Fruit fly (Drosophila melanogaster) whole organism, embryonic: ENCODE measurements around the gene Mtpalpha.
A peak's percentile ranks its signal among the peaks of the same experiment; 100 is the strongest.

ENCODE experiments used
- Asciz ChIP-seq: fragments of 200-800 bp; sonication (Bioruptor generic); optimal IDR thresholded peaks from 2 replicates; lab custom pipeline; 2017; ENCODE audit warnings: missing biosample characterization, mild to moderate bottlenecking, missing genetic modification characterization, missing genetic modification reagents
- Bteb2 ChIP-seq: fragments of 200-800 bp; sonication (Bioruptor generic); optimal IDR thresholded peaks from 2 replicates; lab custom pipeline; 2016; ENCODE audit warnings: missing biosample characterization, missing genetic modification characterization
- CG10431 ChIP-seq: fragments of 200-800 bp; sonication (Bioruptor generic); optimal IDR thresholded peaks from 3 replicates; lab custom pipeline; 2018; ENCODE audit warnings: missing biosample characterization, mild to moderate bottlenecking, missing genetic modification characterization
- CG11398 ChIP-seq: fragments of 200-800 bp; sonication (Bioruptor generic); optimal IDR thresholded peaks from 2 replicates; lab custom pipeline; 2016; ENCODE audit warnings: missing biosample characterization, missing genetic modification characterization
- CG11695 ChIP-seq: fragments of 200-800 bp; sonication (Bioruptor generic); IDR thresholded peaks from 3 replicates; pipeline ENCODE4 v1.3.6; 2022; ENCODE audit warnings: missing biosample characterization, missing genetic modification characterization
- CG14050 ChIP-seq: fragments of 200-800 bp; sonication (Bioruptor generic); IDR thresholded peaks from 3 replicates; pipeline ENCODE4 v1.3.6; 2022; ENCODE audit warnings: missing biosample characterization, missing genetic modification characterization
- CG17829 ChIP-seq: fragments of 200-800 bp; optimal IDR thresholded peaks from 2 replicates; lab custom pipeline; 2019; ENCODE audit warnings: missing biosample characterization, mild to moderate bottlenecking, missing genetic modification characterization, moderate library complexity
- CG17912 ChIP-seq: fragments of 200-800 bp; sonication (Bioruptor generic); optimal IDR thresholded peaks from 2 replicates; lab custom pipeline; 2018; ENCODE audit warnings: missing biosample characterization, mild to moderate bottlenecking, missing genetic modification characterization
- CG18011 ChIP-seq: fragments of 200-800 bp; sonication (Bioruptor generic); optimal IDR thresholded peaks from 2 replicates; lab custom pipeline; 2017; ENCODE audit warnings: missing biosample characterization, missing genetic modification characterization, mild to moderate bottlenecking, moderate library complexity, missing genotype
- CG18619 ChIP-seq: fragments of 200-800 bp; sonication (Bioruptor generic); optimal IDR thresholded peaks from 3 replicates; lab custom pipeline; 2017; ENCODE audit warnings: missing biosample characterization, mild to moderate bottlenecking, missing genetic modification characterization
- CG2199 ChIP-seq: fragments of 200-800 bp; sonication (Bioruptor generic); IDR thresholded peaks from 3 replicates; pipeline ENCODE4 v1.3.6; 2022; ENCODE audit warnings: missing biosample characterization, missing genetic modification characterization
- CG30431 ChIP-seq: fragments of 200-800 bp; sonication (Bioruptor generic); optimal IDR thresholded peaks from 2 replicates; lab custom pipeline; 2017; ENCODE audit warnings: missing biosample characterization, missing genetic modification characterization
- CG3407 ChIP-seq: fragments of 200-800 bp; sonication (Bioruptor generic); optimal IDR thresholded peaks from 2 replicates; lab custom pipeline; 2018; ENCODE audit warnings: missing biosample characterization, mild to moderate bottlenecking, missing genetic modification characterization
- CG4820 ChIP-seq: fragments of 200-800 bp; sonication (Bioruptor generic); optimal IDR thresholded peaks from 3 replicates; lab custom pipeline; 2016; ENCODE audit warnings: missing biosample characterization, missing genetic modification characterization
- CG6813 ChIP-seq: fragments of 200-800 bp; sonication (Bioruptor generic); optimal IDR thresholded peaks from 2 replicates; lab custom pipeline; 2017; ENCODE audit warnings: missing biosample characterization, missing genetic modification characterization, mild to moderate bottlenecking, moderate library complexity, missing genetic modification reagents
- CG7357 ChIP-seq: fragments of 200-800 bp; sonication (Bioruptor generic); IDR thresholded peaks from 3 replicates; pipeline ENCODE4 v1.3.6; 2022; ENCODE audit warnings: missing biosample characterization, missing genetic modification characterization
- CG8478 ChIP-seq: fragments of >200 bp; optimal IDR thresholded peaks from 2 replicates; lab custom pipeline; 2018
- CG8924 ChIP-seq: fragments of 200-800 bp; optimal IDR thresholded peaks from 3 replicates; lab custom pipeline; 2019; ENCODE audit warnings: missing biosample characterization, mild to moderate bottlenecking, missing genetic modification characterization, moderate library complexity
- Doc2 ChIP-seq: fragments of 200-800 bp; sonication (Bioruptor generic); IDR thresholded peaks from 2 replicates; pipeline ENCODE4 v1.3.6; 2022; ENCODE audit warnings: missing biosample characterization, missing genetic modification characterization
- Ets65A ChIP-seq: fragments of 200-800 bp; sonication (Bioruptor generic); peaks from one replicate; lab custom pipeline; 2016; ENCODE audit warnings: missing biosample characterization, missing genetic modification characterization
- GATAe ChIP-seq: fragments of 200-800 bp; sonication (Bioruptor generic); conservative IDR thresholded peaks from 2 replicates; pipeline ENCODE4 v1.3.6; 2022; ENCODE audit warnings: missing biosample characterization, missing genetic modification characterization
- Hr3 ChIP-seq: fragments of 200-800 bp; sonication (Bioruptor generic); optimal IDR thresholded peaks from 3 replicates; lab custom pipeline; 2016; ENCODE audit warnings: missing biosample characterization, missing genetic modification characterization
- Hr39 ChIP-seq: fragments of >200 bp; optimal IDR thresholded peaks from 2 replicates; lab custom pipeline; 2017
- Hr51 ChIP-seq, 2 experiments: fragments of 200-800 bp; sonication (Bioruptor generic); optimal IDR thresholded peaks; 2 replicates in 1 of 2; 3 replicates in 1 of 2; lab custom pipeline; 2016 to 2018; ENCODE audit warnings: missing biosample characterization in 2 of 2, missing genetic modification characterization in 2 of 2, mild to moderate bottlenecking in 1 of 2, moderate library complexity in 1 of 2
- Max ChIP-seq: fragments of 200-800 bp; sonication (Bioruptor generic); optimal IDR thresholded peaks from 2 replicates; lab custom pipeline; 2016; ENCODE audit warnings: missing biosample characterization, mild to moderate bottlenecking, missing genetic modification characterization
- Opbp ChIP-seq: fragments of 200-800 bp; sonication (Bioruptor generic); IDR thresholded peaks from 3 replicates; pipeline ENCODE4 v1.3.6; 2022; ENCODE audit warnings: missing biosample characterization, missing genetic modification characterization; ENCODE audit not compliant: partially characterized antibody
- Rfx ChIP-seq: fragments of 200-800 bp; sonication (Bioruptor generic); IDR thresholded peaks from 2 replicates; pipeline ENCODE4 v1.3.6; 2022; ENCODE audit warnings: missing biosample characterization, missing genetic modification characterization
- Six4 ChIP-seq: fragments of 200-800 bp; sonication (Bioruptor generic); optimal IDR thresholded peaks from 2 replicates; lab custom pipeline; 2016; ENCODE audit warnings: missing biosample characterization, missing genetic modification characterization
- Vsx1 ChIP-seq: fragments of 200-800 bp; sonication (Bioruptor generic); optimal IDR thresholded peaks from 2 replicates; lab custom pipeline; 2017; ENCODE audit warnings: missing biosample characterization, mild to moderate bottlenecking, missing genetic modification characterization, missing genetic modification reagents
- bbx ChIP-seq: fragments of 200-800 bp; sonication (Bioruptor generic); IDR thresholded peaks from 2 replicates; pipeline ENCODE4 v1.3.6; 2022; ENCODE audit warnings: missing biosample characterization, missing genetic modification characterization; ENCODE audit not compliant: partially characterized antibody
- bcd ChIP-seq: fragments of 200-800 bp; sonication (Bioruptor generic); optimal IDR thresholded peaks from 2 replicates; lab custom pipeline; 2017; ENCODE audit warnings: missing biosample characterization, mild to moderate bottlenecking, missing genetic modification characterization
- cato ChIP-seq: fragments of 200-800 bp; sonication (Bioruptor generic); optimal IDR thresholded peaks from 2 replicates; lab custom pipeline; 2016; ENCODE audit warnings: missing biosample characterization, missing genetic modification characterization, borderline replicate concordance
- crc ChIP-seq: fragments of 200-800 bp; sonication (Bioruptor generic); optimal IDR thresholded peaks from 2 replicates; lab custom pipeline; 2016; ENCODE audit warnings: missing biosample characterization, missing genetic modification characterization
- emc ChIP-seq: fragments of 200-800 bp; sonication (Bioruptor generic); optimal IDR thresholded peaks from 2 replicates; lab custom pipeline; 2016; ENCODE audit warnings: missing biosample characterization, missing genetic modification characterization
- gem ChIP-seq: fragments of 200-800 bp; sonication (Bioruptor generic); optimal IDR thresholded peaks from 2 replicates; lab custom pipeline; 2019; ENCODE audit warnings: missing biosample characterization, mild to moderate bottlenecking, missing genetic modification characterization, moderate library complexity
- h ChIP-seq: fragments of >200 bp; optimal IDR thresholded peaks from 2 replicates; lab custom pipeline; 2017
- inv ChIP-seq: fragments of 200-800 bp; sonication (Bioruptor generic); IDR thresholded peaks from 2 replicates; pipeline ENCODE4 v1.3.6; 2022; ENCODE audit warnings: missing biosample characterization, missing genetic modification characterization; ENCODE audit not compliant: partially characterized antibody
- mam ChIP-seq: fragments of 200-800 bp; sonication (Bioruptor generic); optimal IDR thresholded peaks from 3 replicates; lab custom pipeline; 2016; ENCODE audit warnings: missing biosample characterization, missing genetic modification characterization
- nom ChIP-seq: fragments of 200-800 bp; sonication (Bioruptor generic); optimal IDR thresholded peaks from 2 replicates; lab custom pipeline; 2017; ENCODE audit warnings: missing biosample characterization, missing genetic modification characterization, mild to moderate bottlenecking, moderate library complexity, missing genetic modification reagents
- odd ChIP-seq: fragments of 200-800 bp; sonication (Bioruptor generic); optimal IDR thresholded peaks from 2 replicates; lab custom pipeline; 2017; ENCODE audit warnings: missing biosample characterization, mild to moderate bottlenecking, missing genetic modification characterization
- phol ChIP-seq: fragments of 200-800 bp; sonication (Bioruptor generic); optimal IDR thresholded peaks from 3 replicates; lab custom pipeline; 2018; ENCODE audit warnings: missing biosample characterization, mild to moderate bottlenecking, missing genetic modification characterization, moderate library complexity
- pita ChIP-seq: fragments of 200-800 bp; sonication (Bioruptor generic); optimal IDR thresholded peaks from 2 replicates; lab custom pipeline; 2017; ENCODE audit warnings: missing biosample characterization, mild to moderate bottlenecking, missing genetic modification characterization
- prd ChIP-seq, 3 experiments: fragments of >200 bp in 2 of 3; fragments of 200-800 bp in 1 of 3; sonication (Bioruptor generic) in 1 of 3; optimal IDR thresholded peaks in 2 of 3; IDR thresholded peaks in 1 of 3; 2 replicates in 2 of 3; 3 replicates in 1 of 3; pipeline versions ENCODE4 v1.3.6 to Lab custom; 2017 to 2022; ENCODE audit warnings: missing biosample characterization in 1 of 3, missing genetic modification characterization in 1 of 3
- pros ChIP-seq: fragments of 200-800 bp; sonication (Bioruptor generic); optimal IDR thresholded peaks from 3 replicates; lab custom pipeline; 2019; ENCODE audit warnings: missing biosample characterization, mild to moderate bottlenecking, missing genetic modification characterization, moderate library complexity
- seq ChIP-seq: fragments of 200-800 bp; sonication (Bioruptor generic); IDR thresholded peaks from 2 replicates; pipeline ENCODE4 v1.3.6; 2022; ENCODE audit warnings: missing biosample characterization, missing genetic modification characterization
- sisA ChIP-seq: fragments of 200-800 bp; sonication (Bioruptor generic); IDR thresholded peaks from 2 replicates; pipeline ENCODE4 v1.3.6; 2022; ENCODE audit warnings: missing biosample characterization, missing genetic modification characterization
- slbo ChIP-seq: fragments of 200-800 bp; sonication (Bioruptor generic); IDR thresholded peaks from 2 replicates; pipeline ENCODE4 v1.3.6; 2022; ENCODE audit warnings: missing biosample characterization, missing genetic modification characterization
- sqz ChIP-seq: fragments of 200-800 bp; sonication (Bioruptor generic); optimal IDR thresholded peaks from 3 replicates; lab custom pipeline; 2018; ENCODE audit warnings: missing biosample characterization, mild to moderate bottlenecking, missing genetic modification characterization
- vnd ChIP-seq: fragments of 200-800 bp; sonication (Bioruptor generic); IDR thresholded peaks from 3 replicates; pipeline ENCODE4 v1.3.6; 2022; ENCODE audit warnings: missing biosample characterization, missing genetic modification characterization; ENCODE audit not compliant: partially characterized antibody
- z ChIP-seq: fragments of 200-800 bp; sonication (Bioruptor generic); IDR thresholded peaks from 3 replicates; pipeline ENCODE4 v1.3.6; 2022; ENCODE audit warnings: missing biosample characterization, missing genetic modification characterization

Gene Mtpalpha

DNA sequence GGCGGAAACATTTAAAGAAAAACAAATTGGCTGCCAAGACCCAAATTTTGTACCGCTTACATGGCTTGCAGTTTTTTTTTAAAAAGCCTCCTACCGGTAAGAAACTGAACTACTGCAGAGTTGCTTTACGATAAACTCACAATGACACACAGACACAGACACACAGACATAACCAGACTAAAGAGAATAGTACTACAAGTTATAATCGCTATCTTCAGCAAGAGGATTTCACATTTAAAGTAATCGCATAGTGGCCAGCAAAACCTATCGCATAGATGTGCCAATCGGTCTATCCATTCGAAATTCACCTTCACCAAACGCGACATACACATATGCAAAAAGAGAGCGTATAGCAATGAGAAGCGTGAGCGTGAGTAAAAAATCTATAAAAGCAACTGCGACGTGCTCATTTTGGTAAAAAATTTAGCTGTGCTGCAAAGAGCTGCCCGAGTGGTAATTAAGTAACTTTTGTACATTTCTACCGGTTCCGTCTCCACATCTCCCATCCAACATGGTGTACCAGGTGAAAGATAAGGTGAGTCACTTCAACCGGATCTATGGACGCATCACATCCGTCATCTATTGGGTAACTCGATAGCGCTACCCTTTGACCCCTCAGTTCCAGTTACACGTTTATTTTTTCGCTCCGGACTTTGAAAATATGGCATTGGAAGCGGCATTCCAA is 36.6 kb upstream of the Mtpalpha start, which contains the start of gene Trx2 (continued):
- TF ChIP-seq CG18619 (GFP tag; lab: Kevin White, UChicago) (no peak), pita (GFP tag; lab: Kevin White, UChicago) (peak; percentile 18), Six4 (GFP tag; lab: Kevin White, UChicago) (no peak), Ets65A (no peak), phol (no peak), CG7357 (GFP tag; lab: Robert Waterston, UW) (no peak), Bteb2 (GFP tag; lab: Kevin White, UChicago) (no peak), CG6813 (GFP tag; lab: Kevin White, UChicago) (no peak), Rfx (peak; percentile 48; the same call in 1 of the 2 replicates), cato (no peak), CG17829 (tag; lab: Kevin White, UChicago) (peak; percentile 84), Vsx1 (GFP tag; lab: Kevin White, UChicago) (peak; percentile 59), CG30431 (no peak), bcd (GFP tag; lab: Kevin White, UChicago) (no peak), CG14050 (no peak), odd (GFP tag; lab: Kevin White, UChicago) (no peak), Hr51 (GFP tag; optimal IDR thresholded peaks at IDR 0.05; lab: Kevin White, UChicago) (no peak), bbx (GFP tag; lab: Robert Waterston, UW) (peak; percentile 56; the same call in 1 of the 2 replicates), CG3407 (GFP tag; lab: Kevin White, UChicago) (no peak), Doc2 (GFP tag; lab: Robert Waterston, UW) (no peak), prd (optimal IDR thresholded peaks at IDR 0.05; lab: Kevin White, UChicago) (no peak), prd (GFP tag; IDR thresholded peaks at IDR 0.05; lab: Robert Waterston, UW) (no peak), CG11695 (GFP tag; lab: Robert Waterston, UW) (no peak), slbo (GFP tag; lab: Robert Waterston, UW) (no peak; the same call in 1 of the 2 replicates), mam (GFP tag; lab: Kevin White, UChicago) (no peak), Hr39 (lab: Kevin White, UChicago) (no peak), CG2199 (GFP tag; lab: Robert Waterston, UW) (no peak), CG8924 (tag; lab: Kevin White, UChicago) (no peak), CG17912 (GFP tag; lab: Kevin White, UChicago) (no peak), emc (GFP tag; lab: Kevin White, UChicago) (no peak), Max (GFP tag; lab: Kevin White, UChicago) (no peak), crc (GFP tag; lab: Kevin White, UChicago) (no peak), Opbp (GFP tag; lab: Robert Waterston, UW) (0 out of 3 replicates have a peak, but pooled peaks have one; percentile 37), CG8478 (lab: Kevin White, UChicago) (peak; percentile 25), CG18011 (GFP tag; lab: Kevin White, UChicago) (no peak), seq (GFP tag; lab: Robert Waterston, UW) (no peak; the same call in 1 of the 2 replicates), sisA (GFP tag; lab: Robert Waterston, UW) (no peak), z (GFP tag; lab: Robert Waterston, UW) (no peak), Asciz (GFP tag; lab: Kevin White, UChicago) (no peak), nom (GFP tag; lab: Kevin White, UChicago) (peak; percentile 71), Hr3 (GFP tag; lab: Kevin White, UChicago) (no peak), GATAe (no peak), pros (GFP tag; lab: Kevin White, UChicago) (no peak), gem (tag; lab: Kevin White, UChicago) (no peak), h (lab: Kevin White, UChicago) (no peak), inv (no peak; the same call in 1 of the 2 replicates), CG11398 (GFP tag; lab: Kevin White, UChicago) (peak; percentile 39), vnd (GFP tag; lab: Robert Waterston, UW) (no peak), CG10431 (no peak), CG4820 (GFP tag; lab: Kevin White, UChicago) (no peak), sqz (GFP tag; lab: Kevin White, UChicago) (peak; percentile 48)
